Fruit fly (Drosophila melanogaster) whole organism, prepupa: ENCODE measurements around the gene Nna1.

ENCODE experiments used
- CG34406 ChIP-seq: fragments of 200-800 bp; sonication (Bioruptor generic); optimal IDR thresholded peaks from 3 replicates; lab custom pipeline; 2016; ENCODE audit warnings: missing biosample characterization, missing genetic modification characterization
- CG6808 ChIP-seq: fragments of 200-800 bp; sonication (Bioruptor generic); optimal IDR thresholded peaks from 3 replicates; lab custom pipeline; 2017; ENCODE audit warnings: missing biosample characterization, missing genetic modification characterization, mild to moderate bottlenecking, moderate library complexity, missing genetic modification reagents
- CG6854 ChIP-seq: fragments of 200-800 bp; sonication (Bioruptor generic); optimal IDR thresholded peaks from 2 replicates; lab custom pipeline; 2017; ENCODE audit warnings: missing biosample characterization, mild to moderate bottlenecking, missing genetic modification characterization
- CG9139 ChIP-seq: fragments of 200-800 bp; sonication (Bioruptor generic); optimal IDR thresholded peaks from 3 replicates; lab custom pipeline; 2017; ENCODE audit warnings: missing biosample characterization, mild to moderate bottlenecking, missing genetic modification characterization
- Gug ChIP-seq: fragments of 200-800 bp; sonication (Bioruptor generic); IDR thresholded peaks from 2 replicates; pipeline ENCODE4 v1.3.6; 2022; ENCODE audit warnings: missing biosample characterization, missing genetic modification characterization
- OdsH ChIP-seq: fragments of 200-800 bp; sonication (Bioruptor generic); optimal IDR thresholded peaks from 3 replicates; lab custom pipeline; 2016; ENCODE audit warnings: missing biosample characterization, missing genetic modification characterization
- Smox ChIP-seq: fragments of 200-800 bp; sonication (Bioruptor generic); optimal IDR thresholded peaks from 3 replicates; lab custom pipeline; 2016; ENCODE audit warnings: missing biosample characterization, missing genetic modification characterization
- dsx ChIP-seq: fragments of 200-800 bp; optimal IDR thresholded peaks from 3 replicates; lab custom pipeline; 2019; ENCODE audit warnings: missing biosample characterization, mild to moderate bottlenecking, missing genetic modification characterization, moderate library complexity; ENCODE audit not compliant: poor library complexity, severe bottlenecking
- fd85E ChIP-seq: fragments of 200-800 bp; sonication (Bioruptor generic); optimal IDR thresholded peaks from 3 replicates; lab custom pipeline; 2016; ENCODE audit warnings: missing biosample characterization, missing genetic modification characterization
- fkh ChIP-seq: fragments of 200-800 bp; sonication (Bioruptor generic); optimal IDR thresholded peaks from 3 replicates; lab custom pipeline; 2017; ENCODE audit warnings: missing biosample characterization, mild to moderate bottlenecking, missing genetic modification characterization, moderate library complexity

DNA sequence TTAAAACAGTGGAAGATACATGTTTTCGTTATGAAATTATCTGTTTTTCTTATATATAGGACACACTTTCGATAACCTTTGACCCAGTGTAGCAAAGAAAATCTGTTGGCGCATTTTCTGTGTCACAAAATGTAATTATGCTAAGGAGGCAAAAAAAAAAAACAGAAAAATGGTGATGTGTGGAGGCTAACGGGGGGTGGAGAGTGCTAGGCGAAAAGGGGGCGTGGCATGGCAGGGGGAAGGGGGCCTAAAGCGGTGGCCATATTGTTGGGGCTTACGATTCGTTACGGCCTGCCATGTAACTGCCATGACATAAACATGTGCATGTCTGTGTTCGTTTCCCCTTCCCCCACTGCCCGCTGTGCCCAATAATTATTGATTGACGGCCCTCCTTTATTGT, 73.1 kb downstream of the Nna1 start:
- TF ChIP-seq fkh (GFP tag; lab: Kevin White, UChicago) (no peak), Smox (GFP tag; lab: Kevin White, UChicago) (no peak), dsx (no peak), CG34406 (GFP tag; lab: Kevin White, UChicago) (no peak), OdsH (GFP tag; lab: Kevin White, UChicago) (no peak), fd85E (GFP tag; lab: Kevin White, UChicago) (no peak), Gug (no peak), CG6854 (GFP tag; lab: Kevin White, UChicago) (no peak), CG6808 (GFP tag; lab: Kevin White, UChicago) (no peak), CG9139 (GFP tag; lab: Kevin White, UChicago) (no peak)
